Worm (Caenorhabditis elegans) whole organism, L4 larva: Measurements from ENCODE around the gene spp-5.

Experiments used
- D1046.2 ChIP-seq: fragments of 200-800 bp; sonication (Bioruptor generic); IDR thresholded peaks from 2 replicates; pipeline ENCODE4 v1.3.6; 2022; ENCODE audit warnings: missing genetic modification characterization, missing compliant biosample characterization
- F10B5.3 ChIP-seq: sonication (generic microtip); optimal IDR thresholded peaks from 2 replicates; lab custom pipeline; 2016; ENCODE audit warnings: mild to moderate bottlenecking, missing genetic modification characterization, missing compliant biosample characterization
- F49E8.2 ChIP-seq: sonication (generic microtip); optimal IDR thresholded peaks from 2 replicates; lab custom pipeline; 2016; ENCODE audit warnings: missing compliant biosample characterization, mild to moderate bottlenecking, missing genetic modification characterization, borderline replicate concordance
- ama-1 ChIP-seq: fragments of 150-350 bp; optimal IDR thresholded peaks from 2 replicates; lab custom pipeline; 2014; ENCODE audit warnings: inconsistent platforms, mixed read lengths
- ctbp-1 ChIP-seq: fragments of 200-800 bp; sonication (Bioruptor generic); IDR thresholded peaks from 2 replicates; pipeline ENCODE4 v1.3.6; 2022; ENCODE audit warnings: missing genetic modification reagents, missing genetic modification characterization, missing compliant biosample characterization
- dpl-1 ChIP-seq: fragments of 150-350 bp; optimal IDR thresholded peaks from 2 replicates; lab custom pipeline; 2014; ENCODE audit warnings: missing biosample characterization, missing genetic modification reagents, missing genetic modification characterization
- jun-1 ChIP-seq: fragments of 150-350 bp; optimal IDR thresholded peaks from 2 replicates; lab custom pipeline; 2014; ENCODE audit warnings: missing biosample characterization, missing genetic modification reagents, missing genetic modification characterization
- mep-1 ChIP-seq: fragments of 150-350 bp; sonication (generic microtip); optimal IDR thresholded peaks from 3 replicates; lab custom pipeline; 2014; ENCODE audit warnings: missing biosample characterization, missing genetic modification characterization
- pha-4 ChIP-seq, 2 experiments: fragments of 150-350 bp in 1 of 2; fragments of 200-800 bp in 1 of 2; sonication (Bioruptor generic) in 1 of 2; IDR thresholded peaks in 1 of 2; optimal IDR thresholded peaks in 1 of 2; 2 replicates each; pipeline versions ENCODE4 v1.3.6 to Lab custom; 2014 to 2022; ENCODE audit warnings: missing genetic modification characterization in 2 of 2, missing genetic modification reagents in 2 of 2, missing biosample characterization in 1 of 2, missing compliant biosample characterization in 1 of 2
- pqm-1 ChIP-seq: sonication (generic microtip); optimal IDR thresholded peaks from 2 replicates; lab custom pipeline; 2017; ENCODE audit warnings: missing biosample characterization, missing genetic modification characterization
- skn-1 ChIP-seq: fragments of 150-350 bp; optimal IDR thresholded peaks from 2 replicates; lab custom pipeline; 2014; ENCODE audit warnings: missing biosample characterization, missing genetic modification characterization
- tra-1 ChIP-seq: fragments of 200-800 bp; sonication (Bioruptor generic); IDR thresholded peaks from 2 replicates; pipeline ENCODE4 v1.3.6; 2022; ENCODE audit warnings: missing genetic modification reagents, missing genetic modification characterization, missing compliant biosample characterization
- unc-62 ChIP-seq, 3 experiments: fragments of 150-350 bp in 1 of 3; sonication (generic microtip); optimal IDR thresholded peaks in 2 of 3; peaks in 1 of 3; 1 replicate in 1 of 3; 2 replicates in 2 of 3; lab custom pipeline; 2014 to 2017; ENCODE audit warnings: missing biosample characterization in 3 of 3, missing genetic modification characterization in 3 of 3, missing genetic modification reagents in 3 of 3, missing genotype in 1 of 3

DNA sequence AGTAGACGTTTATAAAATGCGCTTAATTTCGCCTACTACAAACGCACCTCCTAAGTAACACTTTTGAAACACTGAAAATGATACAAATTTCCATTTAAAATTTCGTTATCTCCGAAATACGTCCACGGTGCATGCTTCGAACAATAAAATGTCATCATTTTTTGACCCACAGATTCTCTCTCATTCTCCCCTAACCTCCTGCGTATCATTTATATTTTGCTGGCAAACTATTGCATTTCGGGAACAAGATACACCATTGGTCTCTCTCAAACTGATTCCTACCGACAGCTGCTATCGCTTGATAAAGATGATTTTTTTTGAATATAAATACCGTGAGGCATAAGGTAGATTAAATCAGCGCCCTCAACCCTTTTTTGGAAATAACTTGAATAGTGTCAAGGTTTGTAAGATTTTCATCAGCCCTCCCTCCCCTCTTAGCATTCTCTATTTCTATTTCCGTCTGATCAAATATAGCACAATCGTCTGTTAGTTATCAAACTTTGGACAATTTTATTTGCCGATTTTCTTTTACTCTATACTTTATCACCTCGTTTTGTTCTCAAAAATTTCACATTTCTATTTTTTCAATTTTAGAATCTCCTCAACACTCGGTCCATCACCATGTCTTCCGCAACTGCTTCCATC lies 20.9 kb upstream of the spp-5 start, which contains the start of gene C07D8.6:
- TF ChIP-seq jun-1 (tag; lab: Kevin White, UChicago) (no peak), skn-1 (tag; lab: Kevin White, UChicago) (no peak), mep-1 (tag; lab: Kevin White, UChicago) (peak; percentile 59), pqm-1 (tag; lab: Kevin White, UChicago) (peak; percentile 95), F10B5.3 (tag; lab: Kevin White, UChicago) (no peak), tra-1 (GFP tag; lab: Robert Waterston, UW) (peak; percentile 53; the same call in 1 of the 2 replicates), ama-1 (no peak), pha-4 (GFP tag; IDR thresholded peaks at IDR 0.05; lab: Robert Waterston, UW) (no peak), pha-4 (tag; optimal IDR thresholded peaks at IDR 0.05; lab: Kevin White, UChicago) (no peak), D1046.2 (GFP tag; lab: Robert Waterston, UW) (no peak), dpl-1 (no peak), F49E8.2 (tag; lab: Kevin White, UChicago) (no peak), ctbp-1 (no peak), unc-62 (GFP tag; optimal IDR thresholded peaks at IDR 0.05 in 1 of 2; lab: Kevin White, UChicago) (peak in 1 of 2 experiments; percentile 28), unc-62 (tag; optimal IDR thresholded peaks at IDR 0.05; lab: Kevin White, UChicago) (no peak)
